Fruit fly (Drosophila melanogaster) whole organism, adult: ENCODE data around the gene Rpt5.

Source experiments
- CG5204 ChIP-seq: fragments of 200-800 bp; sonication (Bioruptor generic); optimal IDR thresholded peaks from 2 replicates; lab custom pipeline; 2016; ENCODE audit warnings: missing biosample characterization, missing genetic modification characterization
- Hr96 ChIP-seq: fragments of 200-800 bp; sonication (Bioruptor generic); optimal IDR thresholded peaks from 2 replicates; lab custom pipeline; 2016; ENCODE audit warnings: missing biosample characterization, missing genetic modification characterization
- tj ChIP-seq: fragments of 200-800 bp; sonication (Bioruptor generic); optimal IDR thresholded peaks from 3 replicates; lab custom pipeline; 2017; ENCODE audit warnings: missing biosample characterization, mild to moderate bottlenecking, missing genetic modification characterization, moderate library complexity
- toe ChIP-seq: fragments of 200-800 bp; sonication (Bioruptor generic); optimal IDR thresholded peaks from 2 replicates; lab custom pipeline; 2016; ENCODE audit warnings: missing biosample characterization, missing genetic modification characterization

dm6 chr3R:23789584-23789983, 36.9 kb downstream of the Rpt5 start:
- TF ChIP-seq CG5204 (GFP tag; lab: Kevin White, UChicago): no peak
- no peak for TF ChIP-seq toe
- TF ChIP-seq Hr96 (GFP tag; lab: Kevin White, UChicago): no peak
- TF ChIP-seq tj (GFP tag; lab: Kevin White, UChicago): no peak
